Worm (Caenorhabditis elegans) whole organism, L2 larva: Measurements from ENCODE around the gene Y39H10B.3.

Experiments
- C34F6.9 ChIP-seq: fragments of 150-350 bp; optimal IDR thresholded peaks from 2 replicates; lab custom pipeline; 2014; ENCODE audit warnings: missing biosample characterization, missing genetic modification characterization
- F13H6.1 ChIP-seq: sonication (generic microtip); optimal IDR thresholded peaks from 2 replicates; lab custom pipeline; 2016; ENCODE audit warnings: missing genetic modification characterization, missing compliant biosample characterization
- Y55F3AM.14 ChIP-seq: fragments of 200-800 bp; sonication (Bioruptor generic); optimal IDR thresholded peaks from 2 replicates; lab custom pipeline; 2018; ENCODE audit warnings: mild to moderate bottlenecking, missing genetic modification characterization, missing compliant biosample characterization
- ZK546.5 ChIP-seq: sonication (generic microtip); optimal IDR thresholded peaks from 2 replicates; lab custom pipeline; 2017; ENCODE audit warnings: missing biosample characterization, missing genetic modification characterization
- alr-1 ChIP-seq: fragments of 150-350 bp; optimal IDR thresholded peaks from 2 replicates; lab custom pipeline; 2014; ENCODE audit warnings: missing biosample characterization, missing genetic modification characterization
- aly-2 ChIP-seq: fragments of 150-350 bp; optimal IDR thresholded peaks from 2 replicates; lab custom pipeline; 2014; ENCODE audit warnings: missing biosample characterization, missing genetic modification characterization
- ama-1 ChIP-seq: fragments of 150-350 bp; optimal IDR thresholded peaks from 2 replicates; lab custom pipeline; 2018; ENCODE audit warnings: inconsistent platforms
- blmp-1 ChIP-seq: sonication (generic microtip); optimal IDR thresholded peaks from 2 replicates; lab custom pipeline; 2017; ENCODE audit warnings: missing genetic modification characterization, mild to moderate bottlenecking, missing compliant biosample characterization, antibody characterized with exemption, moderate library complexity; ENCODE audit not compliant: insufficient read depth
- ceh-82 ChIP-seq: fragments of 150-350 bp; optimal IDR thresholded peaks from 2 replicates; lab custom pipeline; 2014; ENCODE audit warnings: missing biosample characterization, missing genetic modification characterization
- crh-2 ChIP-seq: sonication (generic microtip); optimal IDR thresholded peaks from 2 replicates; lab custom pipeline; 2017; ENCODE audit warnings: missing biosample characterization, missing genetic modification characterization
- dmd-4 ChIP-seq: sonication (generic microtip); optimal IDR thresholded peaks from 2 replicates; lab custom pipeline; 2017; ENCODE audit warnings: missing biosample characterization, missing genetic modification characterization
- egl-27 ChIP-seq: sonication (generic microtip); optimal IDR thresholded peaks from 3 replicates; lab custom pipeline; 2017; ENCODE audit warnings: missing biosample characterization, missing genetic modification reagents, missing genetic modification characterization
- fos-1 ChIP-seq: fragments of 150-350 bp; optimal IDR thresholded peaks from 2 replicates; lab custom pipeline; 2014; ENCODE audit warnings: missing biosample characterization, missing genetic modification characterization
- gmeb-1 ChIP-seq: fragments of 150-350 bp; optimal IDR thresholded peaks from 2 replicates; lab custom pipeline; 2014; ENCODE audit warnings: missing biosample characterization, missing genetic modification characterization
- lin-11 ChIP-seq: fragments of 150-350 bp; sonication (generic microtip); optimal IDR thresholded peaks from 2 replicates; lab custom pipeline; 2014; ENCODE audit warnings: missing biosample characterization, missing genetic modification characterization, inconsistent platforms, mixed read lengths
- lin-13 ChIP-seq: fragments of 150-350 bp; optimal IDR thresholded peaks from 2 replicates; lab custom pipeline; 2014; ENCODE audit warnings: missing biosample characterization, missing genetic modification reagents, missing genetic modification characterization
- lin-39 ChIP-seq: fragments of 150-350 bp; optimal IDR thresholded peaks from 2 replicates; lab custom pipeline; 2014; ENCODE audit warnings: missing biosample characterization, missing genetic modification reagents, missing genetic modification characterization
- lsy-2 ChIP-seq, 2 experiments: fragments of 150-350 bp in 1 of 2; sonication (generic microtip) in 1 of 2; optimal IDR thresholded peaks; 2 replicates each; lab custom pipeline; 2014 to 2017; ENCODE audit warnings: missing biosample characterization in 2 of 2, missing genetic modification characterization in 2 of 2
- mab-5 ChIP-seq: fragments of 150-350 bp; optimal IDR thresholded peaks from 2 replicates; lab custom pipeline; 2014; ENCODE audit warnings: missing biosample characterization, missing genetic modification characterization
- mbf-1 ChIP-seq: sonication (generic microtip); optimal IDR thresholded peaks from 2 replicates; lab custom pipeline; 2017; ENCODE audit warnings: missing biosample characterization, missing genetic modification characterization
- nhr-11 ChIP-seq: fragments of 150-350 bp; optimal IDR thresholded peaks from 2 replicates; lab custom pipeline; 2014; ENCODE audit warnings: missing biosample characterization, missing genetic modification characterization
- nhr-12 ChIP-seq: fragments of 150-350 bp; optimal IDR thresholded peaks from 2 replicates; lab custom pipeline; 2014; ENCODE audit warnings: missing biosample characterization, missing genetic modification characterization
- nhr-129 ChIP-seq: fragments of 150-350 bp; optimal IDR thresholded peaks from 2 replicates; lab custom pipeline; 2014; ENCODE audit warnings: missing biosample characterization, missing genetic modification characterization
- nhr-21 ChIP-seq: fragments of 150-350 bp; optimal IDR thresholded peaks from 2 replicates; lab custom pipeline; 2014; ENCODE audit warnings: missing biosample characterization, missing genetic modification characterization
- nhr-23 ChIP-seq: fragments of 150-350 bp; optimal IDR thresholded peaks from 2 replicates; lab custom pipeline; 2014; ENCODE audit warnings: missing biosample characterization, missing genetic modification reagents, missing genetic modification characterization
- nhr-25 ChIP-seq: fragments of 150-350 bp; sonication (generic microtip); optimal IDR thresholded peaks from 3 replicates; lab custom pipeline; 2014; ENCODE audit warnings: missing biosample characterization, missing genetic modification characterization
- nhr-6 ChIP-seq: fragments of 150-350 bp; optimal IDR thresholded peaks from 2 replicates; lab custom pipeline; 2014; ENCODE audit warnings: missing biosample characterization, missing genetic modification characterization
- nhr-77 ChIP-seq: fragments of 150-350 bp; optimal IDR thresholded peaks from 2 replicates; lab custom pipeline; 2014; ENCODE audit warnings: missing biosample characterization, missing genetic modification characterization
- peb-1 ChIP-seq: fragments of 150-350 bp; optimal IDR thresholded peaks from 2 replicates; lab custom pipeline; 2014; ENCODE audit warnings: missing biosample characterization, missing genetic modification characterization
- sem-4 ChIP-seq: fragments of 150-350 bp; optimal IDR thresholded peaks from 2 replicates; lab custom pipeline; 2014; ENCODE audit warnings: missing biosample characterization, missing genetic modification reagents, missing genetic modification characterization
- skn-1 ChIP-seq: sonication (generic microtip); optimal IDR thresholded peaks from 2 replicates; lab custom pipeline; 2017; ENCODE audit warnings: missing biosample characterization, missing genetic modification characterization
- sma-3 ChIP-seq: sonication (generic microtip); optimal IDR thresholded peaks from 2 replicates; lab custom pipeline; 2016; ENCODE audit warnings: missing genetic modification reagents, missing genetic modification characterization, missing compliant biosample characterization
- sma-9 ChIP-seq, 2 experiments: fragments of 150-350 bp in 1 of 2; sonication (generic microtip) in 1 of 2; optimal IDR thresholded peaks; 2 replicates each; lab custom pipeline; 2014 to 2016; ENCODE audit warnings: missing genetic modification characterization in 2 of 2, mild to moderate bottlenecking in 1 of 2, missing biosample characterization in 1 of 2, missing compliant biosample characterization in 1 of 2, missing genetic modification reagents in 1 of 2, moderate library complexity in 1 of 2
- snpc-4 ChIP-seq: fragments of 150-350 bp; optimal IDR thresholded peaks from 2 replicates; lab custom pipeline; 2014; ENCODE audit warnings: missing biosample characterization, missing genetic modification characterization
- unc-39 ChIP-seq: fragments of 150-350 bp; optimal IDR thresholded peaks from 2 replicates; lab custom pipeline; 2014; ENCODE audit warnings: missing biosample characterization, missing genetic modification characterization
- unc-55 ChIP-seq: fragments of 150-350 bp; sonication (generic microtip); optimal IDR thresholded peaks from 3 replicates; lab custom pipeline; 2014; ENCODE audit warnings: missing biosample characterization, missing genetic modification reagents, missing genetic modification characterization
- unc-62 ChIP-seq: fragments of 150-350 bp; optimal IDR thresholded peaks from 2 replicates; lab custom pipeline; 2014; ENCODE audit warnings: missing biosample characterization, missing genetic modification reagents, missing genetic modification characterization
- zag-1 ChIP-seq: fragments of 150-350 bp; optimal IDR thresholded peaks from 2 replicates; lab custom pipeline; 2014; ENCODE audit warnings: missing biosample characterization, missing genetic modification characterization
- ztf-1 ChIP-seq: fragments of 200-800 bp; sonication (Bioruptor generic); conservative IDR thresholded peaks from 2 replicates; pipeline ENCODE4 v1.3.6; 2022; ENCODE audit warnings: missing genetic modification characterization, missing compliant biosample characterization

The Y39H10B.3 gene

DNA sequence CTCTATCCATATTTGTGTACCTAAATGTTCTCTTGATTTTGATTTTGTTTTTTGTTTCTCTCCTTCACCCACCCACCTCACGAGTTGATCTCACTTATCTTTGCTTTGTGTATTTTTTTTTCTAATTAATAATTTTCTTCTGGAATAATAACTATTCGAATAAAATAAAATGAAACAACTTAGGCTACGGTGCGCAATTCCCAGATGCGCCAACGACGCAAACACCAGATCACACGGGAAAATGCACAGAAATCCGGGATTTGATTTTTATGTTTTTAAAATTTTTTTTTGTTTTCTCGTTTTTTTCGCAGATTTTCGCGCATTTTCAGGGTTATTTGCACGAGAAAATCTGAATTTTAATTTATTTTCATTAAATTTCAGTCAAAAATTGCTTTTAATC lies 15.7 kb downstream of the Y39H10B.3 start:
- TF ChIP-seq skn-1 (tag; lab: Kevin White, UChicago) (no peak), sma-9 (GFP tag; optimal IDR thresholded peaks at IDR 0.05; lab: Kevin White, UChicago) (no peak), sma-9 (tag; optimal IDR thresholded peaks at IDR 0.05; lab: Kevin White, UChicago) (no peak), mbf-1 (tag; lab: Kevin White, UChicago) (no peak), lin-39 (tag; lab: Kevin White, UChicago) (no peak), ztf-1 (GFP tag; lab: Robert Waterston, UW) (no peak), fos-1 (no peak), nhr-11 (no peak), gmeb-1 (tag; lab: Kevin White, UChicago) (no peak), nhr-77 (no peak), dmd-4 (tag; lab: Kevin White, UChicago) (no peak), snpc-4 (tag; lab: Kevin White, UChicago) (no peak), unc-62 (no peak), unc-55 (GFP tag; lab: Kevin White, UChicago) (no peak), blmp-1 (tag; lab: Kevin White, UChicago) (no peak)

DNA sequence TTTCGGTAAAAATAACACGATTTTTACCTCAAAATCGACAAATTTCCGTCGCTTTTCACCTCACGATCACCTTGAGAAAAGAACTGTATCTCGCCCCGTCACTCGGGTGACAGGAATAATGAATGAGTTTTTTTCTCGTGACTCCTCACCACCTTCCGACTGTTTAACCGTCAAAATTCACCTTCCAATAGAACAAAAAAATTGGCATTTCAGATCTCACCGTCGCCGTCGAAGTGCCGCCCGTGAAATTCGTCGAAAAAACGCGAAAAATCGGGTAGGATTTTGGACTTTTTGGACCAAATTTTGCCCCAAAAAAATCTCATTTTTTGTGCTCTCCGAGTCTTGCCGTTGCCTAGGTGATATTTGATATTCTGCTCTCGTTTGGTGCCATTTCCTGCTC lies 16.3 kb downstream of the Y39H10B.3 start, which contains the start of gene unc-132:
TSS of gene unc-132 (plus strand) at position 208 of the 400 bp plus-strand sequence.
- no peak for TF ChIP-seq skn-1 (tag; lab: Kevin White, UChicago)
- no peak for TF ChIP-seq lin-13 (GFP tag; lab: Kevin White, UChicago)
- no peak for TF ChIP-seq lin-39 (tag; lab: Kevin White, UChicago)
- TF ChIP-seq unc-62: no peak
- no peak for TF ChIP-seq lin-11
- TF ChIP-seq ama-1 (lab: Kevin White, UChicago): no peak
- TF ChIP-seq blmp-1 (tag; lab: Kevin White, UChicago): no peak
- TF ChIP-seq ztf-1 (GFP tag; lab: Robert Waterston, UW): no peak
- TF ChIP-seq sma-3 (GFP tag; lab: Kevin White, UChicago): no peak
- no peak for TF ChIP-seq F13H6.1 (tag; lab: Kevin White, UChicago)
- no peak for TF ChIP-seq egl-27 (tag; lab: Kevin White, UChicago)
- no peak for TF ChIP-seq nhr-21
- no peak for TF ChIP-seq alr-1 (tag; lab: Kevin White, UChicago)
- TF ChIP-seq nhr-11: no peak

DNA sequence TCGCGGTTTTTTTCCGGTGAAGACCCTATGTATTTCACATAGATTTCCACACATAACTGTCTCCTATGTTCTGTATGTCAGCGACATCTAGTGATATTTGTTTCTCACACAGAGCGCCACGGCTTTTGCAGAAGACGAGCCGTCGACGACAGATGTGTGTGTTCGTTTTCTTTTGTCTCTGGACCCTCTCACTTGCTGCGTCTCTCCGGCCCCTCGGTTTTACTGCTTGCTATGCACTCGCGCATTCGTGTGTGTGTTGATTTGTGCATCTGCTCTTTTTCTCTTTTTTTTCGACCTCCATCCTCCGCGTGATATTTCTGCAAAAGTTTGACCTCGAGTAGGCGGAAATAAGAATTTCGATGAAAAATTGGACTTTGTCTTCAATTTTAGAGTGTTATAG lies 18.1 kb downstream of the Y39H10B.3 start:
- TF ChIP-seq Y55F3AM.14 (no peak), nhr-21 (no peak), sem-4 (tag; lab: Kevin White, UChicago) (no peak), crh-2 (no peak), F13H6.1 (tag; lab: Kevin White, UChicago) (peak; percentile 44), mab-5 (tag; lab: Kevin White, UChicago) (no peak), skn-1 (tag; lab: Kevin White, UChicago) (no peak), nhr-23 (tag; lab: Kevin White, UChicago) (no peak), nhr-25 (tag; lab: Kevin White, UChicago) (no peak), sma-9 (GFP tag; optimal IDR thresholded peaks at IDR 0.05; lab: Kevin White, UChicago) (peak; percentile 22), sma-9 (tag; optimal IDR thresholded peaks at IDR 0.05; lab: Kevin White, UChicago) (no peak), unc-62 (no peak), zag-1 (peak; percentile 13), ztf-1 (GFP tag; lab: Robert Waterston, UW) (no peak), snpc-4 (tag; lab: Kevin White, UChicago) (no peak), ceh-82 (no peak), unc-39 (tag; lab: Kevin White, UChicago) (no peak), nhr-6 (tag; lab: Kevin White, UChicago) (no peak), lin-39 (tag; lab: Kevin White, UChicago) (no peak), ZK546.5 (tag; lab: Kevin White, UChicago) (no peak), peb-1 (tag; lab: Kevin White, UChicago) (no peak), nhr-12 (no peak), fos-1 (no peak), C34F6.9 (tag; lab: Kevin White, UChicago) (peak; percentile 50), nhr-129 (tag; lab: Kevin White, UChicago) (peak; percentile 31), mbf-1 (tag; lab: Kevin White, UChicago) (no peak), lsy-2 (tag; optimal IDR thresholded peaks at IDR 0.05; lab: Kevin White, UChicago) (peak in 1 of 2 experiments; percentile 35), aly-2 (tag; lab: Kevin White, UChicago) (no peak), unc-55 (GFP tag; lab: Kevin White, UChicago) (peak; percentile 38), nhr-11 (no peak), lin-11 (no peak), lin-13 (GFP tag; lab: Kevin White, UChicago) (no peak)
